Worm (Caenorhabditis elegans) whole organism, L1 larva: ENCODE measurements around the gene str-243.

ENCODE experiments used
- C04F5.9 ChIP-seq: sonication (generic microtip); optimal IDR thresholded peaks from 2 replicates; lab custom pipeline; 2016; ENCODE audit warnings: missing genetic modification characterization, missing compliant biosample characterization
- C34B4.2 ChIP-seq: sonication (generic microtip); optimal IDR thresholded peaks from 2 replicates; lab custom pipeline; 2017; ENCODE audit warnings: mild to moderate bottlenecking, missing genetic modification characterization, missing compliant biosample characterization
- F16B12.6 ChIP-seq: fragments of 150-350 bp; optimal IDR thresholded peaks from 2 replicates; lab custom pipeline; 2014; ENCODE audit warnings: missing biosample characterization, missing genetic modification characterization
- alr-1 ChIP-seq: fragments of 200-800 bp; sonication (Bioruptor generic); optimal IDR thresholded peaks from 2 replicates; lab custom pipeline; 2018; ENCODE audit warnings: borderline replicate concordance, mild to moderate bottlenecking, missing genetic modification characterization, missing compliant biosample characterization
- blmp-1 ChIP-seq: fragments of 150-350 bp; optimal IDR thresholded peaks from 2 replicates; lab custom pipeline; 2014; ENCODE audit warnings: missing biosample characterization, missing genetic modification characterization
- ceh-63 ChIP-seq: fragments of 200-800 bp; sonication (Bioruptor generic); optimal IDR thresholded peaks from 2 replicates; lab custom pipeline; 2018; ENCODE audit warnings: mild to moderate bottlenecking, missing genetic modification characterization, missing compliant biosample characterization
- ceh-88 ChIP-seq: fragments of 200-800 bp; sonication (Bioruptor generic); IDR thresholded peaks from 2 replicates; pipeline ENCODE4 v1.3.6; 2022; ENCODE audit warnings: missing genetic modification characterization, missing compliant biosample characterization
- ces-1 ChIP-seq: fragments of 150-350 bp; optimal IDR thresholded peaks from 2 replicates; lab custom pipeline; 2014; ENCODE audit warnings: missing biosample characterization, missing genetic modification reagents, missing genetic modification characterization
- dsc-1 ChIP-seq: sonication (generic microtip); optimal IDR thresholded peaks from 2 replicates; lab custom pipeline; 2016; ENCODE audit warnings: mild to moderate bottlenecking, missing genetic modification characterization, missing compliant biosample characterization
- efl-1 ChIP-seq, 4 experiments: fragments of 150-350 bp; optimal IDR thresholded peaks in 3 of 4; peaks in 1 of 4; 1 replicate in 1 of 4; 2 replicates in 3 of 4; lab custom pipeline; 2014; ENCODE audit warnings: missing biosample characterization in 2 of 4, missing genetic modification characterization in 2 of 4, missing genetic modification reagents in 2 of 4
- fkh-10 ChIP-seq: sonication (generic microtip); optimal IDR thresholded peaks from 2 replicates; lab custom pipeline; 2017; ENCODE audit warnings: missing biosample characterization, missing genetic modification reagents, missing genetic modification characterization
- fkh-8 ChIP-seq: sonication (generic microtip); optimal IDR thresholded peaks from 2 replicates; lab custom pipeline; 2016; ENCODE audit warnings: mild to moderate bottlenecking, missing genetic modification characterization, missing compliant biosample characterization
- grh-1 ChIP-seq: fragments of 200-800 bp; sonication (Bioruptor generic); IDR thresholded peaks from 2 replicates; pipeline ENCODE4 v1.3.6; 2022; ENCODE audit warnings: missing genetic modification reagents, missing genetic modification characterization, missing compliant biosample characterization
- hlh-17 ChIP-seq: fragments of 200-800 bp; sonication (Bioruptor generic); optimal IDR thresholded peaks from 2 replicates; lab custom pipeline; 2018; ENCODE audit warnings: missing genetic modification characterization, mild to moderate bottlenecking, missing compliant biosample characterization, moderate library complexity, borderline replicate concordance
- hlh-4 ChIP-seq: sonication (generic microtip); optimal IDR thresholded peaks from 2 replicates; lab custom pipeline; 2016; ENCODE audit warnings: mild to moderate bottlenecking, missing genetic modification characterization, missing compliant biosample characterization
- irx-1 ChIP-seq: sonication (generic microtip); optimal IDR thresholded peaks from 2 replicates; lab custom pipeline; 2016; ENCODE audit warnings: missing genetic modification characterization, missing compliant biosample characterization
- lin-13 ChIP-seq: fragments of 150-350 bp; optimal IDR thresholded peaks from 2 replicates; lab custom pipeline; 2014; ENCODE audit warnings: missing biosample characterization, missing genetic modification reagents, missing genetic modification characterization
- lin-14 ChIP-seq: fragments of 200-800 bp; sonication (Bioruptor generic); optimal IDR thresholded peaks from 2 replicates; lab custom pipeline; 2018; ENCODE audit warnings: mild to moderate bottlenecking, missing genetic modification characterization, moderate library complexity, missing compliant biosample characterization
- lin-15B ChIP-seq: fragments of 150-350 bp; sonication (generic microtip); optimal IDR thresholded peaks from 3 replicates; lab custom pipeline; 2014; ENCODE audit warnings: missing biosample characterization, missing genetic modification characterization
- lin-35 ChIP-seq, 2 experiments: fragments of 150-350 bp; optimal IDR thresholded peaks; 2 replicates each; lab custom pipeline; 2014; ENCODE audit warnings: missing biosample characterization in 2 of 2, missing genetic modification characterization in 2 of 2, missing genetic modification reagents in 2 of 2
- lir-3 ChIP-seq: sonication (generic microtip); optimal IDR thresholded peaks from 2 replicates; lab custom pipeline; 2016; ENCODE audit warnings: mild to moderate bottlenecking, missing genetic modification characterization, moderate library complexity, missing compliant biosample characterization; ENCODE audit not compliant: poor library complexity
- lsy-2 ChIP-seq, 2 experiments: fragments of 150-350 bp; optimal IDR thresholded peaks; 2 replicates each; lab custom pipeline; 2014; ENCODE audit warnings: missing biosample characterization in 2 of 2, missing genetic modification characterization in 2 of 2
- mdl-1 ChIP-seq, 2 experiments: fragments of 150-350 bp; optimal IDR thresholded peaks; 2 replicates each; lab custom pipeline; 2014 to 2017; ENCODE audit warnings: missing biosample characterization in 2 of 2, missing genetic modification characterization in 2 of 2, inconsistent platforms in 1 of 2
- mef-2 ChIP-seq: fragments of 150-350 bp; optimal IDR thresholded peaks from 2 replicates; lab custom pipeline; 2014; ENCODE audit warnings: missing biosample characterization, missing genetic modification characterization
- mep-1 ChIP-seq: fragments of 150-350 bp; optimal IDR thresholded peaks from 2 replicates; lab custom pipeline; 2014; ENCODE audit warnings: missing biosample characterization, missing genetic modification characterization
- nhr-11 ChIP-seq: fragments of 150-350 bp; optimal IDR thresholded peaks from 2 replicates; lab custom pipeline; 2014; ENCODE audit warnings: missing biosample characterization, missing genetic modification characterization
- nhr-12 ChIP-seq: sonication (generic microtip); optimal IDR thresholded peaks from 2 replicates; lab custom pipeline; 2017; ENCODE audit warnings: missing biosample characterization, missing genetic modification characterization
- nhr-237 ChIP-seq: fragments of 150-350 bp; optimal IDR thresholded peaks from 2 replicates; lab custom pipeline; 2014; ENCODE audit warnings: missing biosample characterization, missing genetic modification characterization
- nhr-47 ChIP-seq: sonication (generic microtip); optimal IDR thresholded peaks from 2 replicates; lab custom pipeline; 2016; ENCODE audit warnings: mild to moderate bottlenecking, missing genetic modification characterization, moderate library complexity, missing compliant biosample characterization
- nhr-71 ChIP-seq: sonication (generic microtip); optimal IDR thresholded peaks from 2 replicates; lab custom pipeline; 2016; ENCODE audit warnings: mild to moderate bottlenecking, missing genetic modification characterization, moderate library complexity, missing compliant biosample characterization
- nhr-77 ChIP-seq: fragments of 150-350 bp; optimal IDR thresholded peaks from 2 replicates; lab custom pipeline; 2014; ENCODE audit warnings: missing biosample characterization, missing genetic modification characterization
- nhr-84 ChIP-seq: sonication (generic microtip); optimal IDR thresholded peaks from 2 replicates; lab custom pipeline; 2017; ENCODE audit warnings: missing biosample characterization, missing genetic modification characterization
- pax-3 ChIP-seq: fragments of 200-800 bp; sonication (Bioruptor generic); optimal IDR thresholded peaks from 2 replicates; lab custom pipeline; 2018; ENCODE audit warnings: mild to moderate bottlenecking, missing genetic modification characterization, moderate library complexity, missing compliant biosample characterization
- pqm-1 ChIP-seq: sonication (generic microtip); optimal IDR thresholded peaks from 3 replicates; lab custom pipeline; 2017; ENCODE audit warnings: missing biosample characterization, missing genetic modification characterization
- snpc-4 ChIP-seq: fragments of 150-350 bp; optimal IDR thresholded peaks from 2 replicates; lab custom pipeline; 2014; ENCODE audit warnings: missing biosample characterization, missing genetic modification characterization
- sox-4 ChIP-seq: sonication (generic microtip); optimal IDR thresholded peaks from 2 replicates; lab custom pipeline; 2016; ENCODE audit warnings: missing genetic modification characterization, missing compliant biosample characterization
- sptf-1 ChIP-seq: fragments of 150-350 bp; optimal IDR thresholded peaks from 2 replicates; lab custom pipeline; 2014; ENCODE audit warnings: missing biosample characterization, missing genetic modification characterization
- tlp-1 ChIP-seq: fragments of 150-350 bp; optimal IDR thresholded peaks from 2 replicates; lab custom pipeline; 2014; ENCODE audit warnings: missing biosample characterization, missing genetic modification characterization
- unc-130 ChIP-seq: fragments of 150-350 bp; optimal IDR thresholded peaks from 2 replicates; lab custom pipeline; 2017; ENCODE audit warnings: missing biosample characterization, missing genetic modification characterization, inconsistent platforms
- unc-30 ChIP-seq: sonication (generic microtip); optimal IDR thresholded peaks from 2 replicates; lab custom pipeline; 2017; ENCODE audit warnings: missing biosample characterization, missing genetic modification characterization
- unc-62 ChIP-seq: fragments of 150-350 bp; optimal IDR thresholded peaks from 2 replicates; lab custom pipeline; 2014; ENCODE audit warnings: missing biosample characterization, missing genetic modification reagents, missing genetic modification characterization
- unc-98 ChIP-seq: fragments of 200-800 bp; sonication (Bioruptor generic); IDR thresholded peaks from 2 replicates; pipeline ENCODE4 v1.3.6; 2022; ENCODE audit warnings: missing genetic modification characterization, missing compliant biosample characterization

str-243 gene

DNA sequence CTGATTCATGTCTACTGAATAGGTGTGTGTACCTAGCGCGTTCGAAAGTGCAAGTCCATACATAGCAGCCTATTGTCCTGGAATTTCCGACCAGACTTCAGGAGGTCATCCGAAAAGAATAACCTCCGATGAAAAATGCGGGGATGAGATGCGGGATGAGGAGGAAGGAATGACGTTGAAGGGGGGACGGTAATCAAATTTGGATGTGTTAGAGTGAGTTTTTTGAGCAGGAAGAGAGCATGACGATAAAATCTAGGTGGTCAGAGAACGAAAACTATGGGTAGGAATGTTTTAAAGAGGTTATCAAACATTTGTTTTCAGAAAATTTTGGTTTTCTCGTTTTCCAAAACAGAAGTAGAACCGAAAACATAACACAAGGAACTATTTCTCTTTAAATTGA is 36.6 kb upstream of the str-243 start:
- TF ChIP-seq grh-1 (no peak), hlh-17 (GFP tag; lab: Kevin White, UChicago) (no peak), lin-14 (GFP tag; lab: Kevin White, UChicago) (peak; percentile 84), nhr-84 (no peak), pqm-1 (tag; lab: Kevin White, UChicago) (no peak), mep-1 (tag; lab: Kevin White, UChicago) (no peak), ceh-88 (no peak), fkh-10 (peak; percentile 94), mdl-1 (tag; optimal IDR thresholded peaks at IDR 0.05; lab: Kevin White, UChicago) (no peak), sox-4 (tag; lab: Kevin White, UChicago) (no peak), blmp-1 (tag; lab: Kevin White, UChicago) (no peak), ces-1 (GFP tag; lab: Kevin White, UChicago) (peak; percentile 76)

DNA sequence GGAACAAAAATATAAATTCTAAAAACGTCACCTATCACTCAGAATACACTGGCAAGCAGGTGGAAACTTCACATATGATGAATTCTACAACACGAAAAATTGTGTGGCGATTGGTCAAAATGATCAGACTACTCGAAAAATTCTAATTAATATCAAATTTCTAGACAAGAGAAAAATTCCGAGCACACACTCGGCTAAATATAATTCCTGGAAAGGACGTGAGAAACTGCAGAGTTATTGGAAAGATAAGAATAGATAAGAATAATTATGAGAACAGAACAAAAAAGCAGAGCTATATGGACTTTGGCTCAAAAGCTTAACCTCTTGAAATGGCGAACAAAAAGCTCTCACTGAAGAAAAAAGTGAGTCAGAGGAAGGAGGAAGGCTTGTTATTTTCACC is 35.3 kb upstream of the str-243 start:
- TF ChIP-seq hlh-4 (tag; lab: Kevin White, UChicago) (peak; percentile 53), nhr-84 (no peak), lir-3 (tag; lab: Kevin White, UChicago) (no peak), sox-4 (tag; lab: Kevin White, UChicago) (peak; percentile 2), fkh-8 (tag; lab: Kevin White, UChicago) (peak; percentile 85), dsc-1 (tag; lab: Kevin White, UChicago) (peak; percentile 70), nhr-71 (tag; lab: Kevin White, UChicago) (peak; percentile 48), lin-14 (GFP tag; lab: Kevin White, UChicago) (peak; percentile 30), nhr-47 (tag; lab: Kevin White, UChicago) (peak; percentile 30)

DNA sequence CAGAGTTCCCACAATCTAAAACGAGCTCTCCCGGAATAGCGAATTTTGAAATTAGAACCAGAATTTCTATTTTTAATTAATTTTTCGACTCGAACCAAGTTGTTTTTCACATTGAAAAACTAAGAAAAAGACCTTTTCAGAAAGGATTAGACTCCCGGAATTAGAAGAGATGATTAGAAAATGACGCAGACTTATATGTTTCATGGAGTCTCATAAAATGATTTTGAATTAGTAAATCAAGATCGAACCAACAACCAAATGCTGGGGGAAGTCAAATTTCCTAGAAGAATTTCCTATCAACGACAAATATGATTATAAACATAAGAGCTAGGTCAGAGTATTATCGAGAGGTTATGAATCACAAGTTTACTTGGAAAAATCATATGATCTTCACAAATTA is 33.9 kb upstream of the str-243 start:
- TF ChIP-seq nhr-11 (no peak), lin-14 (GFP tag; lab: Kevin White, UChicago) (peak; percentile 56), lsy-2 (tag; optimal IDR thresholded peaks at IDR 0.05; lab: Kevin White, UChicago) (no peak), tlp-1 (tag; lab: Kevin White, UChicago) (no peak), pax-3 (tag; lab: Kevin White, UChicago) (no peak), nhr-77 (tag; lab: Kevin White, UChicago) (no peak), lir-3 (tag; lab: Kevin White, UChicago) (no peak), C04F5.9 (tag; lab: Kevin White, UChicago) (no peak), ceh-63 (GFP tag; lab: Kevin White, UChicago) (no peak), nhr-12 (tag; lab: Kevin White, UChicago) (no peak), lin-15B (tag; lab: Kevin White, UChicago) (no peak), mef-2 (tag; lab: Kevin White, UChicago) (no peak), lin-35 (GFP tag; optimal IDR thresholded peaks at IDR 0.05; lab: Kevin White, UChicago) (no peak), dsc-1 (tag; lab: Kevin White, UChicago) (peak; percentile 71), nhr-47 (tag; lab: Kevin White, UChicago) (peak; percentile 53), sptf-1 (no peak), fkh-8 (tag; lab: Kevin White, UChicago) (peak; percentile 59), nhr-71 (tag; lab: Kevin White, UChicago) (peak; percentile 51), F16B12.6 (no peak), nhr-237 (tag; lab: Kevin White, UChicago) (no peak), efl-1 (optimal IDR thresholded peaks at IDR 0.05; lab: Kevin White, UChicago) (no peak), efl-1 (GFP tag; optimal IDR thresholded peaks at IDR 0.05 in 1 of 2; lab: Kevin White, UChicago) (peak in 1 of 2 experiments; percentile 67), snpc-4 (tag; lab: Kevin White, UChicago) (no peak), C34B4.2 (no peak), hlh-17 (GFP tag; lab: Kevin White, UChicago) (no peak)

DNA sequence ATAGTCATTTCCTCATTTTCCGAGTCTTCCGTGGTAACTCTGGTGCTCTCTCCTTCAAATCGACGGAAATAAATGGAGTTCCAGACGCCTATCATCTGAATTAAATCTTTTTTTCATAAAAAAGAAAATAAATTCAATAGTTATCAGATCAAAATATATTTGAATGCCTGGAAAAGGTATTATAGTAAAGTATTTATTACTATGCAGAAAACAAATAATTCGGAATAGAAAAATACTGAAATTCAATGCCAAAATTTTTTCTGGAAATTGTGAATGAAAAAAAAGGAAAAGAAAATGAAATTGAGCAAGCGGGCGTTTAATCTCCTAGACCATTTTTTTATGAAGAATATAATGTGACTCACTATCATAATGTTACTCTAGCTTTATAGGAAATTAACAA is 31.1 kb upstream of the str-243 start, which contains the start of gene C38C3.6:
Gene C38C3.6, minus strand, starts transcription at position 101 of the 400 bp plus-strand sequence.
- TF ChIP-seq unc-62 (GFP tag; lab: Kevin White, UChicago): no peak
- no peak for TF ChIP-seq alr-1 (tag; lab: Kevin White, UChicago)
- no peak for TF ChIP-seq irx-1 (tag; lab: Kevin White, UChicago)
- TF ChIP-seq unc-130 (tag; lab: Kevin White, UChicago): no peak
- TF ChIP-seq unc-98 (GFP tag; lab: Robert Waterston, UW): no peak
- TF ChIP-seq lin-13 (GFP tag; lab: Kevin White, UChicago): no peak
- TF ChIP-seq unc-30 (tag; lab: Kevin White, UChicago): no peak
- TF ChIP-seq blmp-1 (tag; lab: Kevin White, UChicago): no peak
- no peak for TF ChIP-seq snpc-4 (tag; lab: Kevin White, UChicago)
- no peak for TF ChIP-seq nhr-84
- no peak for TF ChIP-seq lir-3 (tag; lab: Kevin White, UChicago)
